Worm (Caenorhabditis elegans): Measurements from ENCODE around the gene Y94H6A.12.

- TF ChIP-seq unc-39 (tag; optimal IDR thresholded peaks at IDR 0.05) (no peak), mep-1 (tag; optimal IDR thresholded peaks at IDR 0.05) (no peak), nhr-28 (tag; optimal IDR thresholded peaks at IDR 0.05) (no peak), ztf-11 (tag; optimal IDR thresholded peaks at IDR 0.05) (no peak), elt-3 (tag; optimal IDR thresholded peaks at IDR 0.05) (no peak), nhr-12 (tag; optimal IDR thresholded peaks at IDR 0.05) (no peak), nhr-76 (tag; optimal IDR thresholded peaks at IDR 0.05) (no peak), blmp-1 (tag; optimal IDR thresholded peaks at IDR 0.05) (no peak), lsy-2 (tag; optimal IDR thresholded peaks at IDR 0.05) (no peak), mab-5 (tag; optimal IDR thresholded peaks at IDR 0.05) (no peak), nhr-237 (tag; optimal IDR thresholded peaks at IDR 0.05) (no peak), lin-13 (tag; optimal IDR thresholded peaks at IDR 0.05) (no peak)
Observed at ce11 chrIV:2736575-2736974, 23.7 kb upstream of the Y94H6A.12 start.

All from whole organism, mixed stage, embryonic.